Worm (Caenorhabditis elegans) whole organism, L4 larva: ENCODE results near the gene F19F10.1.

Source experiments
- Y75B8A.6 ChIP-seq: fragments of 200-800 bp; sonication (Bioruptor generic); IDR thresholded peaks from 2 replicates; pipeline ENCODE4 v1.3.6; 2022; ENCODE audit warnings: missing genetic modification reagents, missing genetic modification characterization, missing compliant biosample characterization
- aly-2 ChIP-seq: sonication (generic microtip); optimal IDR thresholded peaks from 2 replicates; lab custom pipeline; 2018; ENCODE audit warnings: missing biosample characterization, missing genetic modification characterization
- ces-1 ChIP-seq: fragments of 150-350 bp; sonication (generic microtip); optimal IDR thresholded peaks from 4 replicates; lab custom pipeline; 2014; ENCODE audit warnings: missing biosample characterization, missing genetic modification reagents, missing genetic modification characterization
- dve-1 ChIP-seq: sonication (generic microtip); optimal IDR thresholded peaks from 2 replicates; lab custom pipeline; 2017; ENCODE audit warnings: antibody characterized with exemption, mild to moderate bottlenecking, missing genetic modification characterization, missing compliant biosample characterization; ENCODE audit not compliant: insufficient read depth
- hlh-11 ChIP-seq: fragments of 200-800 bp; sonication (Bioruptor generic); optimal IDR thresholded peaks from 2 replicates; lab custom pipeline; 2018; ENCODE audit warnings: mild to moderate bottlenecking, missing genetic modification characterization, missing compliant biosample characterization
- lin-29 ChIP-seq: fragments of 200-800 bp; sonication (Bioruptor generic); IDR thresholded peaks from 2 replicates; pipeline ENCODE4 v1.3.6; 2022; ENCODE audit warnings: missing genetic modification reagents, missing genetic modification characterization, missing compliant biosample characterization
- madf-5 ChIP-seq, 2 experiments: fragments of 200-800 bp; sonication (Bioruptor generic); IDR thresholded peaks; 2 replicates each; pipeline ENCODE4 v1.3.6; 2022; ENCODE audit warnings: missing compliant biosample characterization in 2 of 2, missing genetic modification characterization in 2 of 2
- mes-2 ChIP-seq: sonication (generic microtip); optimal IDR thresholded peaks from 2 replicates; lab custom pipeline; 2016; ENCODE audit warnings: missing genotype, mild to moderate bottlenecking, missing genetic modification characterization, missing compliant biosample characterization; ENCODE audit not compliant: poor library complexity, severe bottlenecking
- nhr-10 ChIP-seq: fragments of 150-350 bp; optimal IDR thresholded peaks from 2 replicates; lab custom pipeline; 2014; ENCODE audit warnings: missing biosample characterization, missing genetic modification characterization
- nhr-41 ChIP-seq: fragments of 200-800 bp; sonication (Bioruptor generic); IDR thresholded peaks from 2 replicates; pipeline ENCODE4 v1.3.6; 2022; ENCODE audit warnings: missing genetic modification reagents, missing genetic modification characterization, missing compliant biosample characterization
- nhr-6 ChIP-seq: fragments of 150-350 bp; optimal IDR thresholded peaks from 2 replicates; lab custom pipeline; 2014; ENCODE audit warnings: missing biosample characterization, missing genetic modification characterization
- tag-97 ChIP-seq: fragments of 200-800 bp; sonication (Bioruptor generic); IDR thresholded peaks from 2 replicates; pipeline ENCODE4 v1.3.6; 2022; ENCODE audit warnings: missing genetic modification characterization, missing compliant biosample characterization

F19F10.1 gene

DNA sequence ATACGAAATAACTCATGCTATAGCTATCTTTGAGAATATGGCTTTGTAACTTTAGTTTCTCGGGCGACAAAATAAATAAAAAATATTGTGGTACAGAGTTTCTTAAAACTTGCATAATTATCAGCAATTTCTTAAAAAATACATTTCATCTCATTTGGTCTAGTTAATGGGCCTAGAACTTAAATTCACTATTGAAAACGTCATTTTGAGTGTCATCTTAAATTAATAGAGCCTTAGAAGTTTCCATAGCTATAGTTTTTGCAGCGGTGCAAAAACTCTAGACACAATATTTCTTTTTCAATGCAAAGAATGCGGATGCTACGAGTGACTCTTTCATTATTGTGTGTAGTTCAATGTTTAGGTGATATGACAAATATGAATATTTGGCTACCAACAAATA lies 49.0 kb downstream of the F19F10.1 start, which contains the start of gene clec-215:
clec-215 (plus strand) TSS at position 301 of the 400 bp plus-strand sequence.
- TF ChIP-seq ces-1 (GFP tag; lab: Kevin White, UChicago) (no peak), madf-5 (GFP tag; IDR thresholded peaks at IDR 0.05; lab: Robert Waterston, UW) (no peak), nhr-10 (tag; lab: Kevin White, UChicago) (no peak), tag-97 (GFP tag; lab: Robert Waterston, UW) (no peak), hlh-11 (no peak), Y75B8A.6 (GFP tag; lab: Robert Waterston, UW) (no peak), nhr-6 (no peak), lin-29 (GFP tag; lab: Robert Waterston, UW) (no peak), mes-2 (tag; lab: Kevin White, UChicago) (no peak), nhr-41 (GFP tag; lab: Robert Waterston, UW) (no peak), dve-1 (tag; lab: Kevin White, UChicago) (no peak), aly-2 (tag; lab: Kevin White, UChicago) (no peak)
